Fruit fly (Drosophila melanogaster) whole organism, pupa: Measurements from ENCODE around the gene Vha13.

ENCODE experiments used
- CG10348 ChIP-seq: fragments of 200-800 bp; sonication (Bioruptor generic); IDR thresholded peaks from 2 replicates; pipeline ENCODE4 v1.3.6; 2022; ENCODE audit warnings: missing biosample characterization, missing genetic modification characterization
- CG12605 ChIP-seq: fragments of 200-800 bp; sonication (Bioruptor generic); IDR thresholded peaks from 2 replicates; pipeline ENCODE4 v1.3.6; 2022; ENCODE audit warnings: missing biosample characterization, missing genetic modification characterization
- CG13204 ChIP-seq: fragments of 200-800 bp; sonication (Bioruptor generic); optimal IDR thresholded peaks from 2 replicates; lab custom pipeline; 2018; ENCODE audit warnings: missing biosample characterization, mild to moderate bottlenecking, missing genetic modification characterization, moderate library complexity
- CG15710 ChIP-seq: fragments of 200-800 bp; sonication (Bioruptor generic); optimal IDR thresholded peaks from 2 replicates; lab custom pipeline; 2018; ENCODE audit warnings: missing biosample characterization, mild to moderate bottlenecking, missing genetic modification characterization, moderate library complexity
- CG17806 ChIP-seq: fragments of 200-800 bp; sonication (Bioruptor generic); optimal IDR thresholded peaks from 2 replicates; lab custom pipeline; 2018; ENCODE audit warnings: missing biosample characterization, mild to moderate bottlenecking, missing genetic modification characterization, moderate library complexity
- CG32121 ChIP-seq: fragments of 200-800 bp; sonication (Bioruptor generic); IDR thresholded peaks from 2 replicates; pipeline ENCODE4 v1.3.6; 2022; ENCODE audit warnings: missing biosample characterization, missing genetic modification characterization
- CG34367 ChIP-seq: fragments of 200-800 bp; sonication (Bioruptor generic); optimal IDR thresholded peaks from 2 replicates; lab custom pipeline; 2018; ENCODE audit warnings: missing biosample characterization, mild to moderate bottlenecking, missing genetic modification characterization
- CG4496 ChIP-seq: fragments of 200-800 bp; sonication (Bioruptor generic); IDR thresholded peaks from 3 replicates; pipeline ENCODE4 v1.3.6; 2022; ENCODE audit warnings: missing biosample characterization, missing genetic modification characterization
- CG8301 ChIP-seq: fragments of 200-800 bp; sonication (Bioruptor generic); optimal IDR thresholded peaks from 2 replicates; lab custom pipeline; 2018; ENCODE audit warnings: missing biosample characterization, mild to moderate bottlenecking, missing genetic modification characterization
- CG9948 ChIP-seq: fragments of 200-800 bp; sonication (Bioruptor generic); optimal IDR thresholded peaks from 2 replicates; lab custom pipeline; 2018; ENCODE audit warnings: missing biosample characterization, mild to moderate bottlenecking, missing genetic modification characterization, moderate library complexity
- EcR ChIP-seq: fragments of 200-800 bp; sonication (Bioruptor generic); optimal IDR thresholded peaks from 3 replicates; lab custom pipeline; 2019; ENCODE audit warnings: missing biosample characterization, missing genetic modification characterization, mild to moderate bottlenecking, moderate library complexity, missing genetic modification reagents
- Pif1A ChIP-seq: fragments of 200-800 bp; sonication (Bioruptor generic); optimal IDR thresholded peaks from 3 replicates; lab custom pipeline; 2016; ENCODE audit warnings: missing biosample characterization, missing genetic modification characterization
- Snoo ChIP-seq: fragments of 200-800 bp; sonication (Bioruptor generic); optimal IDR thresholded peaks from 3 replicates; lab custom pipeline; 2017; ENCODE audit warnings: missing biosample characterization, mild to moderate bottlenecking, missing genetic modification characterization, inconsistent platforms

DNA sequence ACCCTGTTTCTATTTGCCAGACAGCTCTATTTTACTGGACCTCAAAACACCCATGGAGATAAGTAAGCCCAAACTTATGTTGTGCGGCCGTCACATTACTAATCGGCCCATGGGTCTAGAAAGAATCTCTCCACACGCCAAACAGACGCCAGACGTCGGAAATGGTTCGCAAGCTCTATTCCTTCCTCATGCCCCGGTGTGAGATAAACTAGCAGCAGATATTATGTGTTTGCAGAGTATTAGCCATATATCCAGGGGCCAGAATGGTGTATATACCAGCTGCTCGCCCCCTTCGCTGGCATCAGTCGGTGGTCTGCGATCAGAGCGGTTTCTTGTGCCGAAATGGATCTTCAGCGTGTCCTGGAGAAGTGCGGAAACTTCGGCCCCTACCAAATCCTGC is 34.3 kb downstream of the Vha13 start, which contains the start of gene CG17752:
- no peak for TF ChIP-seq EcR (GFP tag; lab: Kevin White, UChicago)
- no peak for TF ChIP-seq CG13204 (GFP tag; lab: Kevin White, UChicago)
- TF ChIP-seq CG15710 (tag; lab: Kevin White, UChicago) = no peak
- TF ChIP-seq CG34367 = no peak
- no peak for TF ChIP-seq CG9948
- no peak for TF ChIP-seq Snoo (tag; lab: Kevin White, UChicago)
- TF ChIP-seq CG17806 (tag; lab: Kevin White, UChicago) = no peak
- TF ChIP-seq CG32121 (GFP tag; lab: Robert Waterston, UW) = no peak
- TF ChIP-seq CG8301 (tag; lab: Kevin White, UChicago) = no peak
- no peak for TF ChIP-seq CG4496
- no peak for TF ChIP-seq Pif1A
- no peak for TF ChIP-seq CG10348 (GFP tag; lab: Robert Waterston, UW)
- no peak for TF ChIP-seq CG12605
